Worm (Caenorhabditis elegans) whole organism, L2 larva: Measurements from ENCODE around the gene mdt-11.
"Not testable (repeated sequence)": the region's sequence is repeated elsewhere in the genome, so short reads cannot be mapped to it uniquely, and the experiment has no call there.

ENCODE experiments used
- C34F6.9 ChIP-seq: fragments of 150-350 bp; optimal IDR thresholded peaks from 2 replicates; lab custom pipeline; 2014; ENCODE audit warnings: missing biosample characterization, missing genetic modification characterization
- ZK546.5 ChIP-seq: sonication (generic microtip); optimal IDR thresholded peaks from 2 replicates; lab custom pipeline; 2017; ENCODE audit warnings: missing biosample characterization, missing genetic modification characterization
- alr-1 ChIP-seq: fragments of 150-350 bp; optimal IDR thresholded peaks from 2 replicates; lab custom pipeline; 2014; ENCODE audit warnings: missing biosample characterization, missing genetic modification characterization
- ama-1 ChIP-seq: fragments of 150-350 bp; optimal IDR thresholded peaks from 2 replicates; lab custom pipeline; 2018; ENCODE audit warnings: inconsistent platforms
- blmp-1 ChIP-seq: sonication (generic microtip); optimal IDR thresholded peaks from 2 replicates; lab custom pipeline; 2017; ENCODE audit warnings: missing genetic modification characterization, mild to moderate bottlenecking, missing compliant biosample characterization, antibody characterized with exemption, moderate library complexity; ENCODE audit not compliant: insufficient read depth
- crh-2 ChIP-seq: sonication (generic microtip); optimal IDR thresholded peaks from 2 replicates; lab custom pipeline; 2017; ENCODE audit warnings: missing biosample characterization, missing genetic modification characterization
- egl-27 ChIP-seq: sonication (generic microtip); optimal IDR thresholded peaks from 3 replicates; lab custom pipeline; 2017; ENCODE audit warnings: missing biosample characterization, missing genetic modification reagents, missing genetic modification characterization
- elt-1 ChIP-seq: fragments of 150-350 bp; optimal IDR thresholded peaks from 2 replicates; lab custom pipeline; 2014; ENCODE audit warnings: missing biosample characterization, missing genetic modification characterization
- elt-3 ChIP-seq: sonication (generic microtip); optimal IDR thresholded peaks from 2 replicates; lab custom pipeline; 2017; ENCODE audit warnings: missing biosample characterization, missing genetic modification characterization
- fos-1 ChIP-seq: fragments of 150-350 bp; optimal IDR thresholded peaks from 2 replicates; lab custom pipeline; 2014; ENCODE audit warnings: missing biosample characterization, missing genetic modification characterization
- gmeb-1 ChIP-seq: fragments of 150-350 bp; optimal IDR thresholded peaks from 2 replicates; lab custom pipeline; 2014; ENCODE audit warnings: missing biosample characterization, missing genetic modification characterization
- lin-11 ChIP-seq: fragments of 150-350 bp; sonication (generic microtip); optimal IDR thresholded peaks from 2 replicates; lab custom pipeline; 2014; ENCODE audit warnings: missing biosample characterization, missing genetic modification characterization, inconsistent platforms, mixed read lengths
- lin-39 ChIP-seq: fragments of 150-350 bp; optimal IDR thresholded peaks from 2 replicates; lab custom pipeline; 2014; ENCODE audit warnings: missing biosample characterization, missing genetic modification reagents, missing genetic modification characterization
- lsy-2 ChIP-seq, 2 experiments: fragments of 150-350 bp in 1 of 2; sonication (generic microtip) in 1 of 2; optimal IDR thresholded peaks; 2 replicates each; lab custom pipeline; 2014 to 2017; ENCODE audit warnings: missing biosample characterization in 2 of 2, missing genetic modification characterization in 2 of 2
- mab-5 ChIP-seq: fragments of 150-350 bp; optimal IDR thresholded peaks from 2 replicates; lab custom pipeline; 2014; ENCODE audit warnings: missing biosample characterization, missing genetic modification characterization
- mbf-1 ChIP-seq: sonication (generic microtip); optimal IDR thresholded peaks from 2 replicates; lab custom pipeline; 2017; ENCODE audit warnings: missing biosample characterization, missing genetic modification characterization
- nhr-11 ChIP-seq: fragments of 150-350 bp; optimal IDR thresholded peaks from 2 replicates; lab custom pipeline; 2014; ENCODE audit warnings: missing biosample characterization, missing genetic modification characterization
- nhr-12 ChIP-seq: fragments of 150-350 bp; optimal IDR thresholded peaks from 2 replicates; lab custom pipeline; 2014; ENCODE audit warnings: missing biosample characterization, missing genetic modification characterization
- nhr-129 ChIP-seq: fragments of 150-350 bp; optimal IDR thresholded peaks from 2 replicates; lab custom pipeline; 2014; ENCODE audit warnings: missing biosample characterization, missing genetic modification characterization
- nhr-21 ChIP-seq: fragments of 150-350 bp; optimal IDR thresholded peaks from 2 replicates; lab custom pipeline; 2014; ENCODE audit warnings: missing biosample characterization, missing genetic modification characterization
- nhr-23 ChIP-seq: fragments of 150-350 bp; optimal IDR thresholded peaks from 2 replicates; lab custom pipeline; 2014; ENCODE audit warnings: missing biosample characterization, missing genetic modification reagents, missing genetic modification characterization
- nhr-237 ChIP-seq: fragments of 150-350 bp; optimal IDR thresholded peaks from 2 replicates; lab custom pipeline; 2014; ENCODE audit warnings: missing biosample characterization, missing genetic modification characterization
- nhr-6 ChIP-seq: fragments of 150-350 bp; optimal IDR thresholded peaks from 2 replicates; lab custom pipeline; 2014; ENCODE audit warnings: missing biosample characterization, missing genetic modification characterization
- nhr-77 ChIP-seq: fragments of 150-350 bp; optimal IDR thresholded peaks from 2 replicates; lab custom pipeline; 2014; ENCODE audit warnings: missing biosample characterization, missing genetic modification characterization
- skn-1 ChIP-seq: sonication (generic microtip); optimal IDR thresholded peaks from 2 replicates; lab custom pipeline; 2017; ENCODE audit warnings: missing biosample characterization, missing genetic modification characterization
- sma-3 ChIP-seq: sonication (generic microtip); optimal IDR thresholded peaks from 2 replicates; lab custom pipeline; 2016; ENCODE audit warnings: missing genetic modification reagents, missing genetic modification characterization, missing compliant biosample characterization
- sma-9 ChIP-seq, 2 experiments: fragments of 150-350 bp in 1 of 2; sonication (generic microtip) in 1 of 2; optimal IDR thresholded peaks; 2 replicates each; lab custom pipeline; 2014 to 2016; ENCODE audit warnings: missing genetic modification characterization in 2 of 2, mild to moderate bottlenecking in 1 of 2, missing biosample characterization in 1 of 2, missing compliant biosample characterization in 1 of 2, missing genetic modification reagents in 1 of 2, moderate library complexity in 1 of 2
- snpc-4 ChIP-seq: fragments of 150-350 bp; optimal IDR thresholded peaks from 2 replicates; lab custom pipeline; 2014; ENCODE audit warnings: missing biosample characterization, missing genetic modification characterization
- unc-55 ChIP-seq: fragments of 150-350 bp; sonication (generic microtip); optimal IDR thresholded peaks from 3 replicates; lab custom pipeline; 2014; ENCODE audit warnings: missing biosample characterization, missing genetic modification reagents, missing genetic modification characterization
- unc-62 ChIP-seq: fragments of 150-350 bp; optimal IDR thresholded peaks from 2 replicates; lab custom pipeline; 2014; ENCODE audit warnings: missing biosample characterization, missing genetic modification reagents, missing genetic modification characterization
- ztf-1 ChIP-seq: fragments of 200-800 bp; sonication (Bioruptor generic); conservative IDR thresholded peaks from 2 replicates; pipeline ENCODE4 v1.3.6; 2022; ENCODE audit warnings: missing genetic modification characterization, missing compliant biosample characterization
- ztf-4 ChIP-seq: fragments of 150-350 bp; optimal IDR thresholded peaks from 2 replicates; lab custom pipeline; 2014; ENCODE audit warnings: missing biosample characterization, missing genetic modification characterization

The mdt-11 gene

DNA sequence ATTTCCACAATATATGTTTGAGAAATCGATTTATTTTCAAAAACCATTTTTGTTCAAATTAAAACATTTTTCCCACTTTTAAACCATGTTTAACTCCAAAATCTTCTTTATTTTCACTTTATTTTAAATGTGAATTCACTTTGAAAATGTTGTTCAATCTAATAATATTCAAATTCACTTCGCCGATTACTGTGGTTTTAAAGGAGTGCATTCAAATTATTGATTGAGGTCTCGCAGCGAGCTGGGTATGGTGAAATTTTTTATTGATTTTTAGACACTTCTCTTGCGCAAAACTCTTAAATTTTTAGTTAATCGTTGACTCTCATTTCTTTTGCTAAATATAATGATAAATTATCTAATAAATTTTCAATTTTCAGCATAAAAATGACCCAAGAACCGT, 26.7 kb downstream of the mdt-11 start, which contains the start of gene C45G9.5:
C45G9.5 (plus strand) TSS at position 378 of the 400 bp plus-strand sequence.
- TF ChIP-seq snpc-4 (tag; lab: Kevin White, UChicago) (no peak), elt-3 (no peak), nhr-6 (tag; lab: Kevin White, UChicago) (no peak), nhr-12 (no peak)
- TF ChIP-seq, all 48 proteins: peak for 0

DNA sequence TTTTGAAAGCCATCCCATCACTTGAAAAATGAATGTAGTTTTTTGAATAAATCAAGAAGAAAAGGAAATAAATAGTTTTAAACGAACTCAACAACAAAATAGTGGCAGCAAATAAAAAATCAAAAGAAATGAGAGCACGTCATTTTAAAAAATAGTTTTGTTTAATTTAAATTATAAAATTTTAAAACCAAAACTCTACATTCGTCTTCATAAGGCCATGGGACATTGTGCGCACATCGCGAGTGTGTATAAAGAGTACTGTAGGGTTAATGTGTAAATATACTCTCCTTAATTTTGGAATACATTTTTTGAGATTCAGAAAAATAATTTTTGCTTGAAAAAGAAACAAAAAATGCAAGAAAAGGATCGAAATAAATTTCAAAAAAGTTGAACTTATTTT, 30.9 kb downstream of the mdt-11 start, which contains the start of gene C45G9.15:
C45G9.15 (minus strand) TSS at position 101 of the 400 bp plus-strand sequence.
- TF ChIP-seq nhr-12 (no peak), nhr-237 (tag; lab: Kevin White, UChicago) (no peak), C34F6.9 (tag; lab: Kevin White, UChicago) (no peak), gmeb-1 (no peak), nhr-23 (no peak), ama-1 (lab: Kevin White, UChicago) (no peak), unc-55 (GFP tag; lab: Kevin White, UChicago) (no peak), egl-27 (tag; lab: Kevin White, UChicago) (no peak), fos-1 (tag; lab: Kevin White, UChicago) (no peak)

DNA sequence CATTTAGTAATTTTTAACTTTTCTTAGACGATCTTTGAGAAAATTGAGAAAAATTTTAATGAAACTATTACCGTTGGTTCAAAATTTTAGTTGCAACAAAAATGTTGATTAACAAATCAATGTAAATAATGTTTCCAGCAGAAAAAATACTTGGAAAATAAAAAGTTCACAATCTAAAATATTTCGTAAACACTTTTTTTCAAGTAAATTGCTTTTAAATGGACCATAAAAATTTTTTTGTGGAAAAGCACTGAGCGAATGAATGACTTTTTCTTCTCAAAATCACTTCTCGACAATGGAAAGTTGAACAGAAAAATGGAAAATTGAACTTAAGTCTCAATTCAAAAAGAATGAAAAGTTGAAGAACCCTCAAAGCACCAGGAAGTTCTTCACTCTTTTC, 32.5 kb downstream of the mdt-11 start, which contains the start of gene C45G9.8:
C45G9.8 (minus strand) TSS at position 101 of the 400 bp plus-strand sequence.
- TF ChIP-seq nhr-6 (tag; lab: Kevin White, UChicago), result no peak
- TF ChIP-seq nhr-237 (tag; lab: Kevin White, UChicago), result no peak
- TF ChIP-seq ZK546.5 (tag; lab: Kevin White, UChicago), result no peak
- no peak for TF ChIP-seq nhr-12
- no peak for TF ChIP-seq blmp-1 (tag; lab: Kevin White, UChicago)
- TF ChIP-seq nhr-23, result no peak
- TF ChIP-seq mab-5 (tag; lab: Kevin White, UChicago), result no peak
- no peak for TF ChIP-seq alr-1 (tag; lab: Kevin White, UChicago)
- no peak for TF ChIP-seq skn-1 (tag; lab: Kevin White, UChicago)
- no peak for TF ChIP-seq sma-3 (GFP tag; lab: Kevin White, UChicago)
- TF ChIP-seq lin-11 (tag; lab: Kevin White, UChicago), result no peak
- TF ChIP-seq ztf-1 (GFP tag; lab: Robert Waterston, UW), result no peak
- TF ChIP-seq nhr-11 (tag; lab: Kevin White, UChicago), result no peak
- TF ChIP-seq unc-62 (GFP tag; lab: Kevin White, UChicago), result no peak
- no peak for TF ChIP-seq ztf-4 (tag; lab: Kevin White, UChicago)
- TF ChIP-seq nhr-129, result no peak
- no peak for TF ChIP-seq crh-2 (tag; lab: Kevin White, UChicago)
- no peak for TF ChIP-seq fos-1 (tag; lab: Kevin White, UChicago)
- no peak for TF ChIP-seq mbf-1 (tag; lab: Kevin White, UChicago)
- TF ChIP-seq nhr-21 (tag; lab: Kevin White, UChicago), result no peak

DNA sequence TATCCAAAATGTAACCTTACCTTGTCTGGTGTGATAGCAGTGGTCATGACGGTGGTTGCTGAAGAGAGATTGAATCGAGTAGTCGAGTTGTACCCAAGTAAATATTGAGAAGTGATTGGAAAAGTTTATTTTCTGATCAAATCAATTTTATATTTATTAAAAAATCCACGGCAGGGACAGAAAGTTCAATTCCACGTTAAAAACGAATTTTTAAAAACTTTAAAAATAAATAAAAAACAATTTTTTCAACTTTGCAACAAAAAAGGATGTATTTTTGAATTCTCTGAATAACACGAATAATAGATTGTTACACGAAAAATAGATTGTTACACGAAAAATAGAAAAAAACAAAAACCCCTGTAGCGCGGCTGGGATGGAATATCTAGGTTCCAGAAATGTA, 34.7 kb downstream of the mdt-11 start, which contains the start of gene C45G9.9:
C45G9.9 (minus strand) TSS at position 101 of the 400 bp plus-strand sequence.
- TF ChIP-seq gmeb-1; elt-1 (tag; lab: Kevin White, UChicago); lin-11 (tag; lab: Kevin White, UChicago): not testable (repeated sequence)

DNA sequence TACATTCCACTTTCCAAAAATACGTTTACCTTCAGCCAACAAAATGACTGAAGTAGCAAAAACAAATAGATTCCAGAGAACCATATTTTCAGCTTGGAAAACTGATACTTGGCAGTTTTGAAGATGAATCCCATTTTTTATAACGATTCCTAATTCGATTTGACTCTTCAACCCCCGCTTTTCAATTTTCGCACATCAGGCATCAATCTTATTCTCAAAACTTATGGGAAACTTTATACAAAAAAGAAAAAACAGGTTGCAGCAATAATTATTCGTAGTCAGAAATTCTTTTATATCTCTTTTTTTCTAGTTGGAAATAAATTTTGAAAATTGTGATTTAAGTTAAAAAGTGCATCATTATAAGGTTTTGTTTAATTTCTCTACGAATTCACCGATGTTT, 40.8 kb downstream of the mdt-11 start, which contains the start of gene C45G9.10:
C45G9.10 (minus strand) TSS at position 101 of the 400 bp plus-strand sequence.
- TF ChIP-seq egl-27 (tag; lab: Kevin White, UChicago) (no peak), lin-39 (tag; lab: Kevin White, UChicago) (no peak), lsy-2 (tag; optimal IDR thresholded peaks at IDR 0.05; lab: Kevin White, UChicago) (no peak), sma-3 (GFP tag; lab: Kevin White, UChicago) (no peak), sma-9 (GFP tag; optimal IDR thresholded peaks at IDR 0.05; lab: Kevin White, UChicago) (no peak), sma-9 (tag; optimal IDR thresholded peaks at IDR 0.05; lab: Kevin White, UChicago) (no peak), elt-1 (tag; lab: Kevin White, UChicago) (no peak), blmp-1 (tag; lab: Kevin White, UChicago) (no peak), alr-1 (tag; lab: Kevin White, UChicago) (no peak), nhr-77 (tag; lab: Kevin White, UChicago) (no peak), nhr-21 (tag; lab: Kevin White, UChicago) (no peak), unc-55 (GFP tag; lab: Kevin White, UChicago) (no peak), mbf-1 (tag; lab: Kevin White, UChicago) (no peak), nhr-11 (tag; lab: Kevin White, UChicago) (no peak), ama-1 (lab: Kevin White, UChicago) (no peak)
